In genomic region chr3R:12739247-12739646, dm6 we compare ENCODE assay signal across 2 fruit fly cellular contexts.
A peak's percentile ranks its signal among the peaks of the same experiment; 100 is the strongest.
TF ChIP-seq lines count a peak whose summit lies in the region.

Ugt37A2 (plus strand) TSS chr3R:12739642.

- no peak for TF ChIP-seq CTCF in whole organism, embryonic (GFP tag; optimal IDR thresholded peaks at IDR 0.05; lab: Kevin White, UChicago)

TF ChIP-seq in whole organism, adult, 20 proteins besides CTCF, POLR2A, EP300 and RAD21:
- TF ChIP-seq cic (GFP tag; optimal IDR thresholded peaks at IDR 0.05; lab: Kevin White, UChicago): peak; percentile 7
- TF ChIP-seq kay (GFP tag; lab: Kevin White, UChicago; ENCODE audit: borderline replicate concordance): peak; percentile 68
- TF ChIP-seq bab1 (GFP tag; optimal IDR thresholded peaks at IDR 0.05; lab: Kevin White, UChicago): no peak
TF ChIP-seq in whole organism, adult: peak in this region for 2.

TF ChIP-seq in whole organism, embryonic, 481 proteins besides CTCF, POLR2A, EP300 and RAD21:
- TF ChIP-seq exex (tag; optimal IDR thresholded peaks at IDR 0.05; lab: Kevin White, UChicago): peak; percentile 88
- peak; percentile 50 for TF ChIP-seq sug (tag; optimal IDR thresholded peaks at IDR 0.05; lab: Kevin White, UChicago)
- no peak for TF ChIP-seq ara (GFP tag; IDR thresholded peaks at IDR 0.05; lab: Robert Waterston, UW)
- TF ChIP-seq grn (GFP tag; optimal IDR thresholded peaks at IDR 0.05; lab: Kevin White, UChicago): peak; percentile 35
- peak; percentile 47 for TF ChIP-seq Deaf1 (tag; optimal IDR thresholded peaks at IDR 0.05; lab: Kevin White, UChicago)

Comparison
In these comparisons a context has a peak if more than half of its experiments do, and no peak if none do; other contexts are left out.
1. Of the 1 proteins assayed by ChIP-seq in both whole organism, embryonic and whole organism, adult: peak only in whole organism, embryonic: none; only in whole organism, adult: kay; in both: none; in neither: 0.